Fruit fly (Drosophila melanogaster): Measurements from ENCODE around the gene REPTOR.
A peak's percentile ranks its signal among the peaks of the same experiment; 100 is the strongest.

The REPTOR gene

dm6 chr3R:24571386-24572124 lies 11.1 kb downstream of the REPTOR start (continued):
- TF ChIP-seq CG2116 (GFP tag; optimal IDR thresholded peaks at IDR 0.05) (no peak), NfI (GFP tag; optimal IDR thresholded peaks at IDR 0.05) (no peak), ci (GFP tag; IDR thresholded peaks at IDR 0.05) (0 out of 3 replicates have a peak, but pooled peaks have one; percentile 22), lab (GFP tag; optimal IDR thresholded peaks at IDR 0.05) (peak; percentile 55), eve (GFP tag; optimal IDR thresholded peaks at IDR 0.05) (peak in 1 of 2 experiments; percentile 78), Jarid2 (GFP tag; optimal IDR thresholded peaks at IDR 0.05) (peak; percentile 68), CG12071 (GFP tag; optimal IDR thresholded peaks at IDR 0.05) (peak; percentile 16), CG3847 (GFP tag; IDR thresholded peaks at IDR 0.05) (no peak), ato (GFP tag; IDR thresholded peaks at IDR 0.05; ENCODE audit: partially characterized antibody) (no peak), Scr (GFP tag; IDR thresholded peaks at IDR 0.05; ENCODE audit: partially characterized antibody) (no peak), CG12769 (tag; optimal IDR thresholded peaks at IDR 0.05) (peak; percentile 51), sim (GFP tag; IDR thresholded peaks at IDR 0.05) (no peak), CG32772 (GFP tag; IDR thresholded peaks at IDR 0.05) (no peak), CG31224 (GFP tag; IDR thresholded peaks at IDR 0.05) (no peak), MESR4 (GFP tag; optimal IDR thresholded peaks at IDR 0.05) (no peak), dpn (GFP tag; optimal IDR thresholded peaks at IDR 0.05) (no peak), CG12391 (tag; optimal IDR thresholded peaks at IDR 0.05) (no peak), ab (GFP tag; optimal IDR thresholded peaks at IDR 0.05) (no peak), croc (GFP tag; conservative IDR thresholded peaks at IDR 0.05) (no peak), CG1832 (GFP tag; optimal IDR thresholded peaks at IDR 0.05) (no peak), NFAT (GFP tag; IDR thresholded peaks at IDR 0.05) (no peak; the same call in 1 of the 2 replicates), CkIIα-i1 (GFP tag; IDR thresholded peaks at IDR 0.05) (no peak), D19B (GFP tag; optimal IDR thresholded peaks at IDR 0.05) (no peak), lola (GFP tag; optimal IDR thresholded peaks at IDR 0.05) (no peak), da (GFP tag; optimal IDR thresholded peaks at IDR 0.05) (no peak), toy (GFP tag; IDR thresholded peaks at IDR 0.05) (no peak), CG15011 (GFP tag; optimal IDR thresholded peaks at IDR 0.05) (no peak), fru (optimal IDR thresholded peaks at IDR 0.05) (no peak), az2 (GFP tag; optimal IDR thresholded peaks at IDR 0.05) (no peak), ac (GFP tag; optimal IDR thresholded peaks at IDR 0.05) (no peak), gfzf (GFP tag; optimal IDR thresholded peaks at IDR 0.05) (no peak), CG3995 (GFP tag; optimal IDR thresholded peaks at IDR 0.05) (no peak), E2f2 (GFP tag; IDR thresholded peaks at IDR 0.05) (no peak), CG17361 (GFP tag; IDR thresholded peaks at IDR 0.05) (no peak), Dip3 (GFP tag; optimal IDR thresholded peaks at IDR 0.05) (no peak), Bdp1 (GFP tag; optimal IDR thresholded peaks at IDR 0.05) (no peak), GATAe (GFP tag; conservative IDR thresholded peaks at IDR 0.05) (no peak), CG4730 (GFP tag; IDR thresholded peaks at IDR 0.05) (no peak), unpg (GFP tag; optimal IDR thresholded peaks at IDR 0.05) (no peak), dmrt11E (tag; optimal IDR thresholded peaks at IDR 0.05) (no peak), CG1024 (GFP tag; IDR thresholded peaks at IDR 0.05) (no peak), pfk (GFP tag; optimal IDR thresholded peaks at IDR 0.05) (no peak), onecut (GFP tag; IDR thresholded peaks at IDR 0.05) (peak; percentile 59; the same call in 1 of the 2 replicates), ems (GFP tag; optimal IDR thresholded peaks at IDR 0.05) (no peak), ewg (GFP tag; optimal IDR thresholded peaks at IDR 0.05) (no peak), CG2889 (GFP tag; IDR thresholded peaks at IDR 0.05) (no peak), CG7839 (tag; optimal IDR thresholded peaks at IDR 0.05) (no peak), amos (GFP tag; IDR thresholded peaks at IDR 0.05; ENCODE audit: partially characterized antibody) (no peak; the same call in 1 of the 2 replicates), CG16779 (GFP tag; IDR thresholded peaks at IDR 0.05) (no peak), CG10267 (tag; optimal IDR thresholded peaks at IDR 0.05) (no peak)
